Worm (Caenorhabditis elegans) whole organism, L4/young adult: ENCODE measurements around the gene fbxa-9.

Experiments used
- W03F9.2 ChIP-seq: fragments of 150-350 bp; optimal IDR thresholded peaks from 2 replicates; lab custom pipeline; 2014; ENCODE audit warnings: missing biosample characterization, missing genetic modification characterization
- dao-5 ChIP-seq: sonication (generic microtip); optimal IDR thresholded peaks from 2 replicates; lab custom pipeline; 2016; ENCODE audit warnings: missing genotype, missing genetic modification characterization, moderate library complexity, missing compliant biosample characterization
- him-1 ChIP-seq: sonication (generic microtip); optimal IDR thresholded peaks from 2 replicates; lab custom pipeline; 2016; ENCODE audit warnings: missing genotype, missing genetic modification reagents, missing genetic modification characterization, missing compliant biosample characterization

Gene fbxa-9

ce11 chrIII:2265986-2266701 is at the start of gene fbxa-9:
Gene fbxa-9 (plus strand): TSS chrIII:2266651.
- TF ChIP-seq him-1 (tag; lab: Kevin White, UChicago) = no peak
- no peak for TF ChIP-seq W03F9.2 (tag; lab: Kevin White, UChicago)
- TF ChIP-seq dao-5 (tag; lab: Kevin White, UChicago) = no peak

DNA sequence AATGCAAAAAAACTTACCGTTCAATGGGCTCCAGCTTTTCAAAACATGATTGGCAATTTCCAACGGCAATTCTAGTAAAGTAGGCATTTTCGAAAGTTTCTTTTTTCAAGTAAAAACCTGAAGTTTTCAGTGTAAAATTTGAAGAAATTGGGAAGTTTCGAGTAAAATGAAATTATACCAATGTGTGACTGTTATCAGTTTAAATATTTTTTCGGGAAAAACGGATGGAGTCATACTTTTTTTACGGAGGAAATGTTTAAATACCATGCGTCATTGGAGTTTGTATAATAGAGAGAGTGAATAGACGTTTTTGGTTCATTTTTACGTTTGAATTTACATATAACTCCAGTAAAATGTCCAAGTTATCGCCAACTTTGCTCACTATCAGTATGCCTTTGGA is 47.0 kb upstream of the fbxa-9 start, which contains the start of gene fbxa-12:
fbxa-12 (plus strand) TSS at position 301 of the 400 bp plus-strand sequence.
- TF ChIP-seq W03F9.2 (tag; lab: Kevin White, UChicago) (no peak), dao-5 (tag; lab: Kevin White, UChicago) (no peak), him-1 (tag; lab: Kevin White, UChicago) (no peak)

DNA sequence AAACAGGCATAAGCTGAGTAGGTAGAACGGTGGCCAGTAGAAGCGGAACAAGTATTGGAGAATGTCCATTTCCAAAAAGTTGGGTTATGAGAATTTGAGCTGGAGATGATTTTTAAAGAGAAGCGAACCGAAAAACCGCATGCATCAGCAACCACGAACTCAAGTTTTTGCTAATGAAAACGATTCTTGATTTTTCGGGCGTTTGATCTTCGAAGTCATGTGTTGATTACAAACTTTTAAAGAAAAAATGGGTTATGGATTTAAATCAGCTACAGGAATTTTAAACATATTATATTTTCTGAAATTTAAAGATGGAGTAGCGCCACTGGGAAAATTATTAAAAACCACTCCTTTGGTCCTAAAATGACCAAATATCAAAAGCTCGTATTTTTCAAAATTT is 42.5 kb upstream of the fbxa-9 start, which contains the start of gene srd-65:
srd-65 (minus strand) TSS at position 101 of the 400 bp plus-strand sequence.
- TF ChIP-seq dao-5 (tag; lab: Kevin White, UChicago) (no peak), W03F9.2 (tag; lab: Kevin White, UChicago) (no peak), him-1 (tag; lab: Kevin White, UChicago) (no peak)

DNA sequence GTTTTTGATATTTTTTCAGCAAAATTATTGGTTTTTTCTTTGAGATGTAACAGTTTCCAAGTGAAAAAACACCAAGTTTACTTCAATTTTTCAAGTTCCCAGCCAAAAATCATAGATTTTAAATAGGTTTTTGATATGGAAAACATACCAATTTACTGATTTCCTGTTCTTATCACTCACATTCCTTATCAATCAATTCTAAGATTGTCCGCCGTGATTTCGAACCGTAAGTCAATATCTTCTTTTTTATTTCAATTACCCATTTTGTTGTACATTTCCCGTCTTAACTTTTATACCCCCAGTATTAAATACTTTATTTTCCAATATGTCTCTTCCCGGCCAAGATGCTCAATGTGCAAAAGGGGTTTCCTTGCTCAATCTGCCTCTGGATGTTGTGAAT is 42.0 kb upstream of the fbxa-9 start, which contains the start of gene fbxa-38:
fbxa-38 (plus strand) TSS at position 195 of the 400 bp plus-strand sequence.
- TF ChIP-seq W03F9.2 (tag; lab: Kevin White, UChicago) (no peak), him-1 (tag; lab: Kevin White, UChicago) (no peak), dao-5 (tag; lab: Kevin White, UChicago) (no peak)

- TF ChIP-seq him-1 (tag; lab: Kevin White, UChicago) (no peak), dao-5 (tag; lab: Kevin White, UChicago) (no peak), W03F9.2 (tag; lab: Kevin White, UChicago) (no peak)
Observed at ce11 chrIII:2227407-2227806, 39.0 kb upstream of the fbxa-9 start, which contains the start of gene fbxa-62. Gene fbxa-62 (plus strand): TSS chrIII:2227707.

DNA sequence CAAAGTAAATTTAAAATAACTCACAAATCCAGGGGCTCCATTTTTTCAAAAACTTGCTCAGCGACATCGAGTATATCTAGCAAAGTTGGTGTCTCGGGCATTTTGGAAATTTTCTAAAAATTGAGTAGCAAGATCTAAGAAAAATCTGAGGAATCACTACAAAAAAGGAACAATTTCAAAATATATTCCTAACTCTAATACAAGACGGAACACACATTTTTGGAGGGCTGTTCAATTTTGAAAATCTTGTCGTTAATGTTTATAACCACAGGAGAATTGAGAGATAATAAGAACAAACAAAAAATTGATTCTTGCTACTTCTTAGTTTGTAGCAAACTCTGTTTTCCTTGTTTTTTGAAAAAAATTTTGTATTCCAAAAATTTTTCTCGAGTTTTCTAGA is 34.1 kb upstream of the fbxa-9 start, which contains the start of gene fbxa-47:
fbxa-47 (minus strand) TSS at position 101 of the 400 bp plus-strand sequence.
- TF ChIP-seq him-1 (tag; lab: Kevin White, UChicago) = no peak
- no peak for TF ChIP-seq W03F9.2 (tag; lab: Kevin White, UChicago)
- TF ChIP-seq dao-5 (tag; lab: Kevin White, UChicago) = no peak

DNA sequence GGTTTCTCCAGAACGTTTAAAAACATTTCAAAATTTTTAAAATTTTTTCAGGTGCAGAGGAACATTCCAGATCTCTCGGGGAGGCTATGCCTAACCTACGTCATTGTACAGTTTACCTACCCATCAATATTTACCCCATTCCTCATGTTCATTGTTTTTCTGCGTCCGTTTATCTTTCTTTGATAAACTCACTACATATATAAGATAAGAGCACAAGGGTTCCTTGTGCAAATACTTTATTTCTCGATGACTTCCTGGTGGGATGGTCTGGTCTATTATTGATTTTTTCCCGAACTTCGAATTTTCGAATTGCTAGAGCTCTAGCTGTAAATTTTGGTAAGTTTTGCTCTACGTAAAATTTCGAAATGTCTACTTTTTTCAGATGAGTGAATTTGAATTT is 33.1 kb upstream of the fbxa-9 start:
- TF ChIP-seq W03F9.2 (tag; lab: Kevin White, UChicago) = no peak
- no peak for TF ChIP-seq him-1 (tag; lab: Kevin White, UChicago)
- TF ChIP-seq dao-5 (tag; lab: Kevin White, UChicago) = no peak

DNA sequence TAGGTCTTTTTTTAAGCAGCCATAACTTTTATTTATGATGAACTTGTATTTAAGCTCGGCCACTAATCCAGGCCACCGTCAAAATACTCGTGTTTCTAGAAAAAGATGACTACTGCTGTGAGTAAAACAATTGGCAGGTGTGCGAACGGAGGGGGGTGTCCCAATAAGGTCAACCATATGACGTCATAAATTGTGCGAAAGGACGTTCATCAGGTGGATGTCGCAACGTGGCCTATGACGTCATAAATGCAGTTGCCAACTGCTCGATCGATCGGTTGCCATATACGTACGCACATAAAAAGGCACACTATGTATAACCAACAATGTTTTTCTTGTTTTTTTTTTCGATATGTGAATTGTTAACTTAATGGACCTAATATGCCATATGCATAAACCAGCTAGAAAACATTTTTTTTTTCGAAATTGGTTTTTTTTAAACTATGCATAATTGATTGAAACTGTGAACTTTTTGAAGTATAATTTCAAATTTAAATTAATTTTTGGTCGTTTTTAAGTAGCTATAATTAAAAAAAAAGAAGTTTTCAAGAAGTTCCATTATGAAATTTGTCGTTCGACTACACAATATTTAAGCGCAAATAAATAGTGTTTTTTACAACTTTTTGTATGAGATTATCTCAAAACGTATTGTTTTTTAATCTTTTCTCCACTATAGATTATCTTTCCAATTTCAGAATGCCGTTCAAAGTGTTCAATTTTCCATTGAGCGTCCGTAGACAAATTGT is 32.1 kb upstream of the fbxa-9 start, which contains the start of gene C39B5.2:
C39B5.2 (plus strand) TSS at position 693 of the 743 bp plus-strand sequence.
- TF ChIP-seq him-1 (tag; lab: Kevin White, UChicago) = no peak
- TF ChIP-seq W03F9.2 (tag; lab: Kevin White, UChicago) = no peak
- no peak for TF ChIP-seq dao-5 (tag; lab: Kevin White, UChicago)

DNA sequence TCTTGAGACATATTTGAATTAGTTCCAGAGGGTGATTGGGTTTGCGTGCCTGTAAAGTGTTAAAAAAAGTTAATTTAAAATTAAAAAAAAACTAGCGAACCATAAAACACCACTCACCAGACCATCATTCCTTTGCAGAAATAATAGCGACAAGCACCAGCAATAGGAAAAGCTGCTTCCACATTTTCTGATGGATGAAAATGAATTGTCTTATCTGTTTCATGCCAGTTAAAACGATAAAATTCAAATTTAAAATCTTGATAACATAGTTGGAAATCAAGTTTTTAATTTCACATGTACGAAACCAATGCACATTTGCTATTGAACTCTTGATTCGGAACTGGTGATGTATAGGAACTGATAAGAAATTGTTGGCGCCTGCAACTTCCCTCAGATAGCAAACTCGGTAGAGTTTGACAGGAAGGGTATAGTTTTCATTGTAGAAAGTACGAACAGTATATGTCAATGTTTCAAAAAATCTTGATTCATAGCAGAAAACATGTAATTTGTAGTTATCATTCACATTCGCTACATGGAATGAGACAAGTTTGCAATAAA is 26.8 kb upstream of the fbxa-9 start, which contains the start of gene C39B5.10:
C39B5.10 (minus strand) TSS at position 51 of the 558 bp plus-strand sequence.
- no peak for TF ChIP-seq W03F9.2 (tag; lab: Kevin White, UChicago)
- TF ChIP-seq him-1 (tag; lab: Kevin White, UChicago) = no peak
- TF ChIP-seq dao-5 (tag; lab: Kevin White, UChicago) = no peak

- TF ChIP-seq dao-5 (tag; lab: Kevin White, UChicago) (no peak), him-1 (tag; lab: Kevin White, UChicago) (no peak), W03F9.2 (tag; lab: Kevin White, UChicago) (no peak)
Observed at ce11 chrIII:2240471-2240870, 26.0 kb upstream of the fbxa-9 start, which contains the start of gene srz-56. Gene srz-56 (plus strand): TSS chrIII:2240771.

- no peak for TF ChIP-seq him-1 (tag; lab: Kevin White, UChicago)
- no peak for TF ChIP-seq dao-5 (tag; lab: Kevin White, UChicago)
- no peak for TF ChIP-seq W03F9.2 (tag; lab: Kevin White, UChicago)
Observed at ce11 chrIII:2243617-2244016, 22.8 kb upstream of the fbxa-9 start.

DNA sequence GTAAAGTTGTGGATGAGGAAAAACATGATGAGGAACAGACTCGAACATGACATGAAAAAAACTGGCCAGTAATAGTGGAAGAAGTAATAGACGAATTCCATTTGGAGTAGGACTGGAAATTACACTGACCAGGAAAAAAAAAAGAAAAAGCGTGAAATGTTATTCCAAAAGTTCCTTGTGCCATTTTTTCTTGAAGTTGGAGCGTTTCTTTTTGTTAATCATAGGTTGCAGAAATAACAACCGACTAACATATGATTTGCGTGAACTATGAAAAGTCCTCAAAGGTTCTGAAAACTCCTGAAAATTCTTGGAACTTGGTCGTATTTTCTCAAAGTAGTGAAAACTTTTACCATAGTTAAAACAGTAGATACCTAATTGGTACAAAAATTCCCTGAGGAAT is 20.7 kb upstream of the fbxa-9 start, which contains the start of gene srd-67:
srd-67 (minus strand) TSS at position 101 of the 400 bp plus-strand sequence.
- TF ChIP-seq W03F9.2 (tag; lab: Kevin White, UChicago) (no peak), him-1 (tag; lab: Kevin White, UChicago) (no peak), dao-5 (tag; lab: Kevin White, UChicago) (no peak)
